Worm (Caenorhabditis elegans): Measurements from ENCODE around the gene Y62H9A.13.

DNA sequence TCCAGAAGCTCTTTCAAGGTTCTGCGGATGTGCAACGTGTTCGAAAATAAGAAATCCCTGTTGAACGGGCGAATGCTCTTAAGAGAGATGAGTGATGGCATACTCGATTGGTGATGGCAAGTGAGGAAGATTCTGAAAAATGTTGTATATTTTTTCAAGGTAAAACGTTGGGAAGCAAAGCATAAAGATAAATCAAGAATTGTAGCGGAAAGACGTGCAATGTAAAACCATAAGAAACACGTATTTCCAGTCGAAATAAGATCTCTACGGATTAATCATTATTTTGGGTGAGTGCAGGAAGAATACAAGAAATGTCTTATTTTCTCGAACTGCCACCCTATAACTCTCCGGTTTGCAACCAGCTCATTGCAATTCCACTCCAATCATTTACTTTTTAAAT, 47.5 kb upstream of the Y62H9A.13 start, which contains the start of gene dot-1.2:
- TF ChIP-seq mep-1 (tag; optimal IDR thresholded peaks at IDR 0.05): no peak
- no peak for TF ChIP-seq gei-8 (GFP tag; optimal IDR thresholded peaks at IDR 0.05)
- TF ChIP-seq jun-1 (tag; optimal IDR thresholded peaks at IDR 0.05): no peak
- TF ChIP-seq hmg-1.1 (GFP tag; IDR thresholded peaks at IDR 0.05): no peak
- TF ChIP-seq pha-4 (GFP tag; IDR thresholded peaks at IDR 0.05): no peak
- no peak for TF ChIP-seq pha-4 (tag; optimal IDR thresholded peaks at IDR 0.05)

All from whole organism, L4 larva.